Fruit fly (Drosophila melanogaster) whole organism, prepupa: ENCODE results near the gene CG12481.

ENCODE experiments used
- Blimp-1 ChIP-seq: fragments of 200-800 bp; sonication (Bioruptor generic); optimal IDR thresholded peaks from 3 replicates; lab custom pipeline; 2017; ENCODE audit warnings: missing biosample characterization, missing genetic modification characterization, mild to moderate bottlenecking, moderate library complexity, missing genetic modification reagents
- CG10631 ChIP-seq: fragments of 200-800 bp; sonication (Bioruptor generic); optimal IDR thresholded peaks from 2 replicates; lab custom pipeline; 2016; ENCODE audit warnings: missing biosample characterization, missing genetic modification characterization
- CG10669 ChIP-seq: fragments of 200-800 bp; sonication (Bioruptor generic); optimal IDR thresholded peaks from 3 replicates; lab custom pipeline; 2018; ENCODE audit warnings: missing biosample characterization, mild to moderate bottlenecking, missing genetic modification characterization, moderate library complexity
- CG11294 ChIP-seq: fragments of 200-800 bp; sonication (Bioruptor generic); IDR thresholded peaks from 2 replicates; pipeline ENCODE4 v1.3.6; 2022; ENCODE audit warnings: missing biosample characterization, missing genetic modification characterization
- CG11762 ChIP-seq: fragments of 200-800 bp; sonication (Bioruptor generic); optimal IDR thresholded peaks from 3 replicates; lab custom pipeline; 2016; ENCODE audit warnings: missing biosample characterization, missing genetic modification characterization; ENCODE audit not compliant: insufficient read depth
- CG15336 ChIP-seq: fragments of 200-800 bp; sonication (Bioruptor generic); IDR thresholded peaks from 2 replicates; pipeline ENCODE4 v1.3.6; 2022; ENCODE audit warnings: missing biosample characterization, missing genetic modification characterization
- CG1621 ChIP-seq: fragments of 200-800 bp; sonication (Bioruptor generic); optimal IDR thresholded peaks from 3 replicates; lab custom pipeline; 2018; ENCODE audit warnings: missing biosample characterization, mild to moderate bottlenecking, missing genetic modification characterization
- CG31627 ChIP-seq: fragments of 200-800 bp; sonication (Bioruptor generic); optimal IDR thresholded peaks from 3 replicates; lab custom pipeline; 2016; ENCODE audit warnings: missing biosample characterization, missing genetic modification characterization
- CG32006 ChIP-seq: fragments of 200-800 bp; sonication (Bioruptor generic); optimal IDR thresholded peaks from 3 replicates; lab custom pipeline; 2017; ENCODE audit warnings: missing biosample characterization, mild to moderate bottlenecking, missing genetic modification characterization
- CG34406 ChIP-seq: fragments of 200-800 bp; sonication (Bioruptor generic); optimal IDR thresholded peaks from 3 replicates; lab custom pipeline; 2016; ENCODE audit warnings: missing biosample characterization, missing genetic modification characterization
- CG3919 ChIP-seq: fragments of 200-800 bp; sonication (Bioruptor generic); optimal IDR thresholded peaks from 3 replicates; lab custom pipeline; 2016; ENCODE audit warnings: missing biosample characterization, missing genetic modification characterization
- CG6163 ChIP-seq: fragments of 200-800 bp; sonication (Bioruptor generic); IDR thresholded peaks from 3 replicates; pipeline ENCODE4 v1.3.6; 2022; ENCODE audit warnings: missing biosample characterization, missing genetic modification characterization
- CG6276 ChIP-seq: fragments of 200-800 bp; sonication (Bioruptor generic); optimal IDR thresholded peaks from 2 replicates; lab custom pipeline; 2017; ENCODE audit warnings: missing biosample characterization, mild to moderate bottlenecking, missing genetic modification characterization
- CG6808 ChIP-seq: fragments of 200-800 bp; sonication (Bioruptor generic); optimal IDR thresholded peaks from 3 replicates; lab custom pipeline; 2017; ENCODE audit warnings: missing biosample characterization, missing genetic modification characterization, mild to moderate bottlenecking, moderate library complexity, missing genetic modification reagents
- CG7368 ChIP-seq: fragments of 200-800 bp; sonication (Bioruptor generic); optimal IDR thresholded peaks from 3 replicates; lab custom pipeline; 2016; ENCODE audit warnings: missing biosample characterization, missing genetic modification characterization
- CG8119 ChIP-seq: fragments of 200-800 bp; sonication (Bioruptor generic); IDR thresholded peaks from 3 replicates; pipeline ENCODE4 v1.3.6; 2022; ENCODE audit warnings: missing biosample characterization, missing genetic modification characterization
- CG8319 ChIP-seq: fragments of 200-800 bp; sonication (Bioruptor generic); optimal IDR thresholded peaks from 3 replicates; lab custom pipeline; 2016; ENCODE audit warnings: missing biosample characterization, missing genetic modification characterization
- CG9139 ChIP-seq: fragments of 200-800 bp; sonication (Bioruptor generic); optimal IDR thresholded peaks from 3 replicates; lab custom pipeline; 2017; ENCODE audit warnings: missing biosample characterization, mild to moderate bottlenecking, missing genetic modification characterization
- Eip75B ChIP-seq: fragments of 200-800 bp; sonication (Bioruptor generic); optimal IDR thresholded peaks from 3 replicates; lab custom pipeline; 2016; ENCODE audit warnings: missing biosample characterization, missing genetic modification characterization
- Eip78C ChIP-seq: fragments of 200-800 bp; sonication (Bioruptor generic); peaks from one replicate; lab custom pipeline; 2016; ENCODE audit warnings: missing biosample characterization, missing genetic modification characterization
- Eip93F ChIP-seq: fragments of 200-800 bp; sonication (Bioruptor generic); optimal IDR thresholded peaks from 2 replicates; lab custom pipeline; 2016; ENCODE audit warnings: missing biosample characterization, mild to moderate bottlenecking, missing genetic modification characterization
- Ets21C ChIP-seq: fragments of 200-800 bp; sonication (Bioruptor generic); optimal IDR thresholded peaks from 3 replicates; lab custom pipeline; 2016; ENCODE audit warnings: missing biosample characterization, missing genetic modification characterization
- Gug ChIP-seq: fragments of 200-800 bp; sonication (Bioruptor generic); IDR thresholded peaks from 2 replicates; pipeline ENCODE4 v1.3.6; 2022; ENCODE audit warnings: missing biosample characterization, missing genetic modification characterization
- Hr39 ChIP-seq: fragments of 200-800 bp; sonication (Bioruptor generic); optimal IDR thresholded peaks from 2 replicates; lab custom pipeline; 2016; ENCODE audit warnings: missing biosample characterization, missing genetic modification characterization
- Hr4 ChIP-seq: fragments of 200-800 bp; sonication (Bioruptor generic); optimal IDR thresholded peaks from 3 replicates; lab custom pipeline; 2016; ENCODE audit warnings: missing biosample characterization, missing genetic modification characterization
- Lpt ChIP-seq: fragments of 200-800 bp; sonication (Bioruptor generic); optimal IDR thresholded peaks from 3 replicates; lab custom pipeline; 2016; ENCODE audit warnings: missing biosample characterization, missing genetic modification characterization
- Met ChIP-seq: fragments of 200-800 bp; sonication (Bioruptor generic); optimal IDR thresholded peaks from 3 replicates; lab custom pipeline; 2016; ENCODE audit warnings: missing biosample characterization, missing genetic modification characterization
- Sox102F ChIP-seq: fragments of 200-800 bp; sonication (Bioruptor generic); optimal IDR thresholded peaks from 2 replicates; lab custom pipeline; 2016; ENCODE audit warnings: missing biosample characterization, mild to moderate bottlenecking, missing genetic modification characterization
- Sox14 ChIP-seq: fragments of 200-800 bp; sonication (Bioruptor generic); optimal IDR thresholded peaks from 3 replicates; lab custom pipeline; 2016; ENCODE audit warnings: missing biosample characterization, missing genetic modification characterization
- Sox15 ChIP-seq: fragments of 200-800 bp; sonication (Bioruptor generic); optimal IDR thresholded peaks from 3 replicates; lab custom pipeline; 2016; ENCODE audit warnings: missing biosample characterization, missing genetic modification characterization
- acj6 ChIP-seq: fragments of 200-800 bp; sonication (Bioruptor generic); optimal IDR thresholded peaks from 3 replicates; lab custom pipeline; 2016; ENCODE audit warnings: missing biosample characterization, missing genetic modification characterization
- cyc ChIP-seq: fragments of 200-800 bp; sonication (Bioruptor generic); optimal IDR thresholded peaks from 3 replicates; lab custom pipeline; 2016; ENCODE audit warnings: missing biosample characterization, missing genetic modification characterization
- dac ChIP-seq: fragments of 200-800 bp; sonication (Bioruptor generic); optimal IDR thresholded peaks from 2 replicates; lab custom pipeline; 2017; ENCODE audit warnings: missing biosample characterization, mild to moderate bottlenecking, missing genetic modification characterization
- eg ChIP-seq: fragments of 200-800 bp; sonication (Bioruptor generic); IDR thresholded peaks from 3 replicates; pipeline ENCODE4 v1.3.6; 2022; ENCODE audit warnings: missing biosample characterization, missing genetic modification characterization
- esn ChIP-seq: fragments of 200-800 bp; sonication (Bioruptor generic); optimal IDR thresholded peaks from 2 replicates; lab custom pipeline; 2016; ENCODE audit warnings: missing biosample characterization, mild to moderate bottlenecking, missing genetic modification characterization, moderate library complexity
- fd59A ChIP-seq: fragments of 200-800 bp; sonication (Bioruptor generic); optimal IDR thresholded peaks from 2 replicates; lab custom pipeline; 2017; ENCODE audit warnings: missing biosample characterization, mild to moderate bottlenecking, missing genetic modification characterization, missing genetic modification reagents
- fkh ChIP-seq: fragments of 200-800 bp; sonication (Bioruptor generic); optimal IDR thresholded peaks from 3 replicates; lab custom pipeline; 2017; ENCODE audit warnings: missing biosample characterization, mild to moderate bottlenecking, missing genetic modification characterization, moderate library complexity
- lz ChIP-seq: fragments of 200-800 bp; sonication (Bioruptor generic); optimal IDR thresholded peaks from 3 replicates; lab custom pipeline; 2016; ENCODE audit warnings: missing biosample characterization, missing genetic modification characterization
- net ChIP-seq: fragments of 200-800 bp; sonication (Bioruptor generic); optimal IDR thresholded peaks from 3 replicates; lab custom pipeline; 2016; ENCODE audit warnings: missing biosample characterization, missing genetic modification characterization
- salr ChIP-seq, 2 experiments: fragments of 200-800 bp; sonication (Bioruptor generic); optimal IDR thresholded peaks; 3 replicates each; lab custom pipeline; 2016 to 2018; ENCODE audit warnings: missing biosample characterization in 2 of 2, missing genetic modification characterization in 2 of 2, mild to moderate bottlenecking in 1 of 2
- spab ChIP-seq: fragments of 200-800 bp; sonication (Bioruptor generic); optimal IDR thresholded peaks from 2 replicates; lab custom pipeline; 2017; ENCODE audit warnings: missing biosample characterization, mild to moderate bottlenecking, missing genetic modification characterization, missing genetic modification reagents
- ss ChIP-seq, 2 experiments: fragments of 200-800 bp; sonication (Bioruptor generic); optimal IDR thresholded peaks; 2 replicates in 1 of 2; 3 replicates in 1 of 2; lab custom pipeline; 2017 to 2018; ENCODE audit warnings: mild to moderate bottlenecking in 2 of 2, missing biosample characterization in 2 of 2, missing genetic modification characterization in 2 of 2, moderate library complexity in 1 of 2
- topi ChIP-seq: fragments of 200-800 bp; sonication (Bioruptor generic); optimal IDR thresholded peaks from 3 replicates; lab custom pipeline; 2016; ENCODE audit warnings: missing biosample characterization, missing genetic modification characterization

The CG12481 gene

DNA sequence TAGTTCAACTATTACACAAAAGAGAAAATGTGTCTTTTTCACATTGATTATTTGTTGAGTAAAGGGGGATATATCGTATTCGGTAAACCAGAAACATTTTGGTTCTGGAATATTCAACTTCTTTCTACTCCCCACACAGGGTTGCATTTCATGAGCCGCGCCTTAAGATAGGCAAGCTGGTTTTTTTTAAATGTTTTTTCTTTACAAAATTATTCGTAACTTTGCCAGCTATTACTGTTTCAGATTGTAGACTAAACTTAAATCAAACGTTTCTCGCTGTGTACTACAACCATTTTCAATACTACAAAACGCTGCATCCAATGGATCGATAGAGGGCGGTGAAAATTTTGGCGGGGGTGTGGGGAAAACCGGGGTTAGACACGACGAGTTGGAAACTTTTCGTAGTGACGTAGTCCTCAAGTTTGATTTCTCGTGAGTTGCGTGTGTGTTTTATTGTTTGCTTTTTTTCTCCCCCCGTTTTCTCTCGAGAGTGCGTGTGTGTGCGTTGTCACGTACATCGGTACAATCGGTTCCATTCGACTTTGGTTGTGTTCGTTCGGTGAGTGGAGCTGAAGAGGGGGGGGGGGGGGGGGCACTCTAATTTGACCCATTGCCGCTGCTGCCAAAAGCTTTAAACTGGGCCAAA lies 26.6 kb downstream of the CG12481 start (continued):
- no peak for TF ChIP-seq CG8319 (GFP tag; lab: Kevin White, UChicago)
- TF ChIP-seq Eip78C (GFP tag; lab: Kevin White, UChicago): peak; percentile 77
- no peak for TF ChIP-seq ss (GFP tag; optimal IDR thresholded peaks at IDR 0.05; lab: Kevin White, UChicago)
- TF ChIP-seq Gug (GFP tag; lab: Robert Waterston, UW): no peak
- TF ChIP-seq CG3919 (GFP tag; lab: Kevin White, UChicago): peak; percentile 39
- no peak for TF ChIP-seq CG7368
- TF ChIP-seq Sox15 (GFP tag; lab: Kevin White, UChicago): no peak
- TF ChIP-seq CG8119 (GFP tag; lab: Robert Waterston, UW): peak; percentile 54; the same call in 2 of the 3 replicates
- no peak for TF ChIP-seq CG34406
- TF ChIP-seq fkh: peak; percentile 18
- no peak for TF ChIP-seq Hr39 (GFP tag; lab: Kevin White, UChicago)
- TF ChIP-seq Eip93F (GFP tag; lab: Kevin White, UChicago): no peak
- peak; percentile 51 for TF ChIP-seq CG6808 (GFP tag; lab: Kevin White, UChicago)
- peak; percentile 34 for TF ChIP-seq Lpt (GFP tag; lab: Kevin White, UChicago)
- no peak for TF ChIP-seq CG11294 (GFP tag; lab: Robert Waterston, UW)
- no peak for TF ChIP-seq fd59A
- peak; percentile 2 for TF ChIP-seq Sox14
- peak; percentile 55 for TF ChIP-seq dac (GFP tag; lab: Kevin White, UChicago)
- no peak for TF ChIP-seq Sox102F (GFP tag; lab: Kevin White, UChicago)
- peak; percentile 16 for TF ChIP-seq Eip75B (GFP tag; lab: Kevin White, UChicago)
- TF ChIP-seq topi: no peak
- peak; percentile 12 for TF ChIP-seq CG10631 (GFP tag; lab: Kevin White, UChicago)
- TF ChIP-seq salr (GFP tag; optimal IDR thresholded peaks at IDR 0.05; lab: Kevin White, UChicago): peak in 1 of 2 experiments; percentile 30
- peak; percentile 71 for TF ChIP-seq Hr4
- TF ChIP-seq CG6163 (GFP tag; lab: Robert Waterston, UW): no peak
- peak; percentile 66 for TF ChIP-seq CG15336 (GFP tag; lab: Robert Waterston, UW)

DNA sequence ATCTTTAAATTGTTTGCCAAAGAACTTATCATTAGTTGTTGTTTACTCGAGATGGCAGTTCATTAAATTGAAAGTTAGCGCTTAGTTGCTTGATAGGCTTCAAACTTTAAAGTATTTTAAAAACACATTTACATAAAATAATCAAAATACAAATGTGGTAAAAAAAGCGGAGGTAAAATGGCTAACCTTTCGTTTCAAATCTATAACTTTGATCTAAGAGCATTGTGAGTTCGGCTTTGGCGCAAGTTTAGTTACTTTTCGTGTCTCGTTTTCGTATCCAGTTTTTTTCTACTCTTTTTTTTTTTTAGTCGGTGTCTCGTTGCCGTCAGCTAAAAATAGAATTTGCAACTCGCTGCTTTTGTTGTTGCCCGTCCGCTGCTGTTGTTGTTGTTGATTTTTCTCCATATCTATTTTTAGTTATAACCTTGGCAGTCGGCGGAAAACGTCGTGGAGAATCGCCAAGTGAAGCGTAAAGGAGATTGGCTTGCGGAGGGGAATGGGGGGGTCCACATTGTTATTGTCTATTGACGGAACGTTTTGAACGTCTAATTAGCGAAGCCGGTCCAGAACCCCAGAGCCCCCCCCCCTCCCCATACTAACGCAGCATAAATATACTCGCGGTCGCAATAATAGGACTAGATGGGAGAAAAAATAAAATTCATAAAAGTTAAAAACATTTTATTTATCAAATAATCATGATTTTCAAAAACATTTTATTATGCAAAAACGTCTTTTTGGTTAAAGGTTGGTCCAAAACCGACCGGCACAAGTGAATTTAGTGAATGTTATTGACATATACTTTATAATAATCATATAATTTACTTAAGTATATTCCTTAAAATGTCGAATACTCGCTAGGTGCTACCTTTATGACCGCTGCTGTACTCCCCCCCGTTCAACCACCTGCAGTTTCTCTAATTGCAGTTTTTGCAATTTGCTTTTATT lies 27.7 kb downstream of the CG12481 start:
- TF ChIP-seq CG6276 (peak; percentile 87), eg (peak; percentile 84), topi (no peak), cyc (GFP tag; lab: Kevin White, UChicago) (no peak), spab (GFP tag; lab: Kevin White, UChicago) (peak; percentile 65), salr (GFP tag; optimal IDR thresholded peaks at IDR 0.05; lab: Kevin White, UChicago) (peak; percentile 33 to 59), dac (GFP tag; lab: Kevin White, UChicago) (peak; percentile 69), esn (GFP tag; lab: Kevin White, UChicago) (no peak), fd59A (peak; percentile 67), Sox14 (peak; percentile 39), CG1621 (tag; lab: Kevin White, UChicago) (peak; percentile 47), net (peak; percentile 16), acj6 (GFP tag; lab: Kevin White, UChicago) (peak; percentile 69), CG7368 (no peak), CG34406 (peak; percentile 46), CG31627 (no peak), CG8119 (GFP tag; lab: Robert Waterston, UW) (peak; percentile 86), ss (GFP tag; optimal IDR thresholded peaks at IDR 0.05; lab: Kevin White, UChicago) (peak; percentile 33 to 64), Sox102F (GFP tag; lab: Kevin White, UChicago) (no peak), lz (GFP tag; lab: Kevin White, UChicago) (peak; percentile 2), CG11294 (GFP tag; lab: Robert Waterston, UW) (peak; percentile 85), Hr4 (peak; percentile 43), CG6163 (GFP tag; lab: Robert Waterston, UW) (peak; percentile 80), Hr39 (GFP tag; lab: Kevin White, UChicago) (no peak), CG10631 (GFP tag; lab: Kevin White, UChicago) (peak; percentile 73), CG9139 (GFP tag; lab: Kevin White, UChicago) (peak; percentile 21), Gug (GFP tag; lab: Robert Waterston, UW) (peak; percentile 80), Ets21C (no peak), Eip75B (GFP tag; lab: Kevin White, UChicago) (no peak), CG32006 (GFP tag; lab: Kevin White, UChicago) (peak; percentile 91), CG11762 (peak; percentile 45), Met (peak; percentile 15), Blimp-1 (GFP tag; lab: Kevin White, UChicago) (no peak), fkh (no peak), CG10669 (GFP tag; lab: Kevin White, UChicago) (peak; percentile 66)
